Fruit fly (Drosophila melanogaster): Measurements from ENCODE around the gene CG9459.

Gene CG9459

DNA sequence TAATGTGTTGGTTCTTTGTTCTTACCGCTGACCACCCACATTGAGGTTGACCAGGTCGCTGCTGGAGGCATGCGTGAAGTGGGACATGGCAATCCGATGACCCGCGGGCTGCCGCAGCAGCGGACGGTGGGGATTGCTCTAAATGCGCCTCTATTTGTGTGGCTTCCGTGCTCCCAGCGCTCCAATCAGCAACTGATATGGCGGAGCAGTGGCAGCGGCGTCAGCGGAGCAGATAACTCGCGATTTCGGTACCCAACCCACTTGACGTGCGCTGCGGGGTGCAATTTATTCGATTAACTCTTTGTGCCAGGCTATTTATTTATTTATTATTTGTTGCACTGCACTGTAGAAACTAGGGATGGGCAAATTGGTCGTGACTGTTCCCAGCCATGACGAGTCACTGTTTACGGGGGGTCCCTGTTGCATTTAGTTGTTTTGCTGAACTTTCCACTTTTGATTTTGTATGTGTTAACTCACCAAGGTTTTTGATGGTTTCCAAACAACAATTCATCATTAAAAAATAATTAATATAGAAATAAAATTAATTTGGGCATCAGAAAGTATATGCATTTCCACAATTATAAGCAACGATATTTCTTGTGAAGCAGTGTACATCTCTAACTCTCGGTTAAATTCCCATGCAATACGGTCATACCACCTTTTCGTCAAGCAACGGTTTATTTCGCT lies 17.4 kb downstream of the CG9459 start, which contains the start of the genes CG9467 and CG8526 (continued):
- no peak for TF ChIP-seq Stat92E (GFP tag; optimal IDR thresholded peaks at IDR 0.05)
- no peak for TF ChIP-seq Neu2 (GFP tag; optimal IDR thresholded peaks at IDR 0.05; ENCODE audit: borderline replicate concordance)
- peak; percentile 68 for TF ChIP-seq CG6272 (GFP tag; IDR thresholded peaks at IDR 0.05)
- peak; percentile 60 for TF ChIP-seq HHEX (GFP tag; optimal IDR thresholded peaks at IDR 0.05)
- TF ChIP-seq Xbp1 (GFP tag; optimal IDR thresholded peaks at IDR 0.05), result peak; percentile 80
- TF ChIP-seq al (GFP tag; IDR thresholded peaks at IDR 0.05), result peak; percentile 57
- TF ChIP-seq ttk (GFP tag; IDR thresholded peaks at IDR 0.05), result no peak
- peak; percentile 48; the same call in 2 of the 3 replicates for TF ChIP-seq tgo (GFP tag; IDR thresholded peaks at IDR 0.05)
- peak; percentile 35 for TF ChIP-seq Six4 (GFP tag; optimal IDR thresholded peaks at IDR 0.05)
- TF ChIP-seq CG15479 (GFP tag; optimal IDR thresholded peaks at IDR 0.05), result no peak
- TF ChIP-seq eyg (GFP tag; optimal IDR thresholded peaks at IDR 0.05), result no peak
- TF ChIP-seq stwl (tag; optimal IDR thresholded peaks at IDR 0.05), result peak; percentile 66
- peak; percentile 41; the same call in 1 of the 2 replicates for TF ChIP-seq HLH3B (GFP tag; IDR thresholded peaks at IDR 0.05)
- no peak for TF ChIP-seq br (optimal IDR thresholded peaks at IDR 0.05)
- peak; percentile 74 for TF ChIP-seq Doc3 (GFP tag; IDR thresholded peaks at IDR 0.05; ENCODE audit: partially characterized antibody)
- no peak for TF ChIP-seq yki (optimal IDR thresholded peaks at IDR 0.05)
- TF ChIP-seq E2f2 (GFP tag; IDR thresholded peaks at IDR 0.05), result peak; percentile 82
- TF ChIP-seq Dad (GFP tag; optimal IDR thresholded peaks at IDR 0.05), result no peak
- no peak for TF ChIP-seq kay (GFP tag; optimal IDR thresholded peaks at IDR 0.05)
- TF ChIP-seq NFAT (GFP tag; IDR thresholded peaks at IDR 0.05), result peak; percentile 64
- TF ChIP-seq CG15601 (tag; optimal IDR thresholded peaks at IDR 0.05), result peak; percentile 65
- TF ChIP-seq trem (tag; optimal IDR thresholded peaks at IDR 0.05), result peak; percentile 79
- TF ChIP-seq Nf-YA (GFP tag; IDR thresholded peaks at IDR 0.05), result no peak
- TF ChIP-seq Elba2 (GFP tag; optimal IDR thresholded peaks at IDR 0.05), result no peak
- TF ChIP-seq CG18599 (GFP tag; optimal IDR thresholded peaks at IDR 0.05), result no peak
- peak; percentile 26 for TF ChIP-seq CG18011 (GFP tag; optimal IDR thresholded peaks at IDR 0.05)
- no peak for TF ChIP-seq abd-A (tag; optimal IDR thresholded peaks at IDR 0.05)
- peak; percentile 50 for TF ChIP-seq CG9437 (GFP tag; optimal IDR thresholded peaks at IDR 0.05)
- TF ChIP-seq MTF-1 (GFP tag; optimal IDR thresholded peaks at IDR 0.05; ENCODE audit: borderline replicate concordance), result no peak
- no peak for TF ChIP-seq Dip2 (GFP tag; IDR thresholded peaks at IDR 0.05)
- no peak for TF ChIP-seq Optix (GFP tag; IDR thresholded peaks at IDR 0.05)
- TF ChIP-seq CG11723 (GFP tag; optimal IDR thresholded peaks at IDR 0.05), result no peak
- TF ChIP-seq B-H1 (GFP tag; IDR thresholded peaks at IDR 0.05), result no peak
- peak; percentile 65 for TF ChIP-seq CG31388 (GFP tag; optimal IDR thresholded peaks at IDR 0.05)
- no peak for TF ChIP-seq Doc2 (GFP tag; IDR thresholded peaks at IDR 0.05)
- no peak for TF ChIP-seq bowl (GFP tag; IDR thresholded peaks at IDR 0.05)
- TF ChIP-seq CG31224 (GFP tag; IDR thresholded peaks at IDR 0.05), result 0 out of 2 replicates have a peak, but pooled peaks have one; percentile 26
- TF ChIP-seq sug (tag; optimal IDR thresholded peaks at IDR 0.05), result peak; percentile 100
- TF ChIP-seq Asciz (GFP tag; optimal IDR thresholded peaks at IDR 0.05), result no peak
- no peak for TF ChIP-seq kni (GFP tag; optimal IDR thresholded peaks at IDR 0.05)
- no peak for TF ChIP-seq CG2202 (tag; optimal IDR thresholded peaks at IDR 0.05)
- peak; percentile 35; the same call in 1 of the 3 replicates for TF ChIP-seq ci (GFP tag; IDR thresholded peaks at IDR 0.05)
- TF ChIP-seq gt (GFP tag; IDR thresholded peaks at IDR 0.05), result no peak
- no peak for TF ChIP-seq CG18764 (GFP tag; optimal IDR thresholded peaks at IDR 0.05)
- TF ChIP-seq chm (GFP tag; IDR thresholded peaks at IDR 0.05), result 0 out of 2 replicates have a peak, but pooled peaks have one; percentile 37
- no peak for TF ChIP-seq fu2 (GFP tag; optimal IDR thresholded peaks at IDR 0.05)
- peak; percentile 86 for TF ChIP-seq slbo (GFP tag; IDR thresholded peaks at IDR 0.05)
- peak; percentile 80 for TF ChIP-seq unc-4 (GFP tag; IDR thresholded peaks at IDR 0.05; ENCODE audit: partially characterized antibody)
- no peak for TF ChIP-seq CG3838 (GFP tag; optimal IDR thresholded peaks at IDR 0.05)
- TF ChIP-seq gcm (GFP tag; optimal IDR thresholded peaks at IDR 0.05), result no peak

Measured in whole organism, embryonic.